Worm (Caenorhabditis elegans): ENCODE results near the gene F02A9.7.

DNA sequence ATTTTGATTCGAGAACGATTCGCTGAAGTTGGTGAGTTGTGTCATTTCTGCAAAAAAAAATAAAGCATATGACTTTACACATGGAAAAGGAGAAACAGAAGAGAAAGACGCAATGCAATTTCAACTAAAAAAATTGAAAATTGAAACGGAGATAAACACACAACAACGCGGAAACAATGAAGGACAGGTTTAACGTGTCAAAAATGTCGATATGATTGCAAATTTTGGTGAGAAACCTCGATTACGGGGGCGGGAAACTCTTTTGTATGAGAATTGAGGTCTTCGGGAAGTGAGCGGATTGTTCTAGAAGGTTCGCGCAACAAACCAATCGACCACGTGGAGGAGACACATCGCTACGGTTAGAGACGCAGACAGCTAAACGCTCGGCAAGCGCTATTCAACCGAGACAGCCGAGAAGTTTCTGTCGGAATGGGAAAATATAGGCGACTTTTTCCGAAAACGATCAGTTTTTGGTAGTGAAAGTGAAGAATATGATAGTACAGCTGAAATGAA lies 21.6 kb downstream of the F02A9.7 start, which contains the start of gene R107.5:
- TF ChIP-seq nhr-12 (tag; optimal IDR thresholded peaks at IDR 0.05) (no peak), lsy-2 (tag; optimal IDR thresholded peaks at IDR 0.05) (peak; percentile 75), mep-1 (tag; optimal IDR thresholded peaks at IDR 0.05) (peak; percentile 80), flh-1 (GFP tag; optimal IDR thresholded peaks at IDR 0.05) (no peak), pha-4 (tag; optimal IDR thresholded peaks at IDR 0.05) (peak; percentile 97)

All from whole organism, mixed stage, embryonic.